Worm (Caenorhabditis elegans) whole organism, late embryonic: ENCODE data around the gene ZK1240.11.

Source experiments
- C38D4.7 ChIP-seq: fragments of 200-800 bp; sonication (Bioruptor generic); optimal IDR thresholded peaks from 2 replicates; lab custom pipeline; 2018; ENCODE audit warnings: mild to moderate bottlenecking, missing genetic modification characterization, moderate library complexity, missing compliant biosample characterization
- K02D7.2 ChIP-seq: sonication (generic microtip); optimal IDR thresholded peaks from 2 replicates; lab custom pipeline; 2017; ENCODE audit warnings: mild to moderate bottlenecking, missing genetic modification characterization, missing compliant biosample characterization
- K09A11.1 ChIP-seq: sonication (generic microtip); optimal IDR thresholded peaks from 2 replicates; lab custom pipeline; 2017; ENCODE audit warnings: antibody characterized with exemption, mild to moderate bottlenecking, missing genetic modification characterization, missing compliant biosample characterization; ENCODE audit not compliant: insufficient read depth
- T23F11.4 ChIP-seq: fragments of 200-800 bp; sonication (Bioruptor generic); optimal IDR thresholded peaks from 2 replicates; lab custom pipeline; 2018; ENCODE audit warnings: mild to moderate bottlenecking, missing genetic modification characterization, missing compliant biosample characterization
- ceh-14 ChIP-seq: sonication (generic microtip); optimal IDR thresholded peaks from 2 replicates; lab custom pipeline; 2016; ENCODE audit warnings: missing genotype, missing genetic modification characterization, missing compliant biosample characterization
- ceh-18 ChIP-seq: sonication (generic microtip); optimal IDR thresholded peaks from 2 replicates; lab custom pipeline; 2016; ENCODE audit warnings: missing genetic modification characterization, missing compliant biosample characterization
- ceh-22 ChIP-seq: sonication (generic microtip); optimal IDR thresholded peaks from 2 replicates; lab custom pipeline; 2017; ENCODE audit warnings: missing biosample characterization, missing genetic modification characterization
- ceh-24 ChIP-seq: sonication (generic microtip); optimal IDR thresholded peaks from 2 replicates; lab custom pipeline; 2016; ENCODE audit warnings: mild to moderate bottlenecking, missing genetic modification characterization, missing compliant biosample characterization
- ceh-30 ChIP-seq: fragments of 150-350 bp; optimal IDR thresholded peaks from 2 replicates; lab custom pipeline; 2014; ENCODE audit warnings: missing biosample characterization, missing genetic modification characterization
- ceh-9 ChIP-seq: sonication (generic microtip); optimal IDR thresholded peaks from 2 replicates; lab custom pipeline; 2016; ENCODE audit warnings: mild to moderate bottlenecking, missing genetic modification characterization, inconsistent platforms, missing compliant biosample characterization
- dve-1 ChIP-seq: sonication (generic microtip); optimal IDR thresholded peaks from 2 replicates; lab custom pipeline; 2017; ENCODE audit warnings: antibody characterized with exemption, mild to moderate bottlenecking, missing genetic modification characterization, missing compliant biosample characterization
- ets-4 ChIP-seq: sonication (generic microtip); optimal IDR thresholded peaks from 2 replicates; lab custom pipeline; 2016; ENCODE audit warnings: missing genetic modification characterization, missing compliant biosample characterization
- eyg-1 ChIP-seq: sonication (generic microtip); optimal IDR thresholded peaks from 2 replicates; lab custom pipeline; 2016; ENCODE audit warnings: missing genotype, missing genetic modification characterization, missing compliant biosample characterization
- gmeb-2 ChIP-seq: sonication (generic microtip); optimal IDR thresholded peaks from 2 replicates; lab custom pipeline; 2016; ENCODE audit warnings: missing genetic modification characterization, inconsistent platforms, missing compliant biosample characterization
- hlh-15 ChIP-seq: sonication (generic microtip); optimal IDR thresholded peaks from 2 replicates; lab custom pipeline; 2016; ENCODE audit warnings: missing genetic modification characterization, missing compliant biosample characterization
- hlh-30 ChIP-seq: sonication (generic microtip); optimal IDR thresholded peaks from 2 replicates; lab custom pipeline; 2017; ENCODE audit warnings: antibody characterized with exemption, missing genetic modification characterization, missing compliant biosample characterization; ENCODE audit not compliant: insufficient read depth
- hlh-6 ChIP-seq: sonication (generic microtip); optimal IDR thresholded peaks from 2 replicates; lab custom pipeline; 2016; ENCODE audit warnings: missing genotype, missing genetic modification characterization, missing compliant biosample characterization
- lim-6 ChIP-seq: sonication (generic microtip); optimal IDR thresholded peaks from 2 replicates; lab custom pipeline; 2016; ENCODE audit warnings: missing genetic modification characterization, missing compliant biosample characterization
- lin-11 ChIP-seq: fragments of 200-800 bp; sonication (Bioruptor generic); optimal IDR thresholded peaks from 2 replicates; lab custom pipeline; 2018; ENCODE audit warnings: mild to moderate bottlenecking, missing genetic modification characterization, missing compliant biosample characterization
- madf-2 ChIP-seq: sonication (generic microtip); optimal IDR thresholded peaks from 2 replicates; lab custom pipeline; 2017; ENCODE audit warnings: missing genetic modification characterization, missing compliant biosample characterization
- mec-3 ChIP-seq: sonication (generic microtip); optimal IDR thresholded peaks from 2 replicates; lab custom pipeline; 2016; ENCODE audit warnings: borderline replicate concordance, missing genetic modification characterization, missing compliant biosample characterization
- nhr-232 ChIP-seq: sonication (generic microtip); optimal IDR thresholded peaks from 2 replicates; lab custom pipeline; 2016; ENCODE audit warnings: missing genetic modification characterization, missing compliant biosample characterization
- odd-2 ChIP-seq: sonication (generic microtip); optimal IDR thresholded peaks from 2 replicates; lab custom pipeline; 2017; ENCODE audit warnings: antibody characterized with exemption, mild to moderate bottlenecking, missing genetic modification characterization, missing compliant biosample characterization
- pha-2 ChIP-seq: sonication (generic microtip); optimal IDR thresholded peaks from 2 replicates; lab custom pipeline; 2017; ENCODE audit warnings: mild to moderate bottlenecking, missing genetic modification characterization, missing compliant biosample characterization
- pha-4 ChIP-seq: fragments of 150-350 bp; optimal IDR thresholded peaks from 2 replicates; lab custom pipeline; 2018; ENCODE audit warnings: missing biosample characterization, missing genetic modification reagents, missing genetic modification characterization
- pqm-1 ChIP-seq: sonication (generic microtip); optimal IDR thresholded peaks from 2 replicates; lab custom pipeline; 2016; ENCODE audit warnings: missing genetic modification characterization, missing compliant biosample characterization
- rnt-1 ChIP-seq: sonication (generic microtip); optimal IDR thresholded peaks from 2 replicates; lab custom pipeline; 2016; ENCODE audit warnings: missing genetic modification characterization, missing compliant biosample characterization
- sox-2 ChIP-seq: fragments of 200-800 bp; sonication (Bioruptor generic); IDR thresholded peaks from 2 replicates; pipeline ENCODE4 v1.3.6; 2022; ENCODE audit warnings: missing genetic modification reagents, missing genetic modification characterization, missing compliant biosample characterization
- sox-4 ChIP-seq: sonication (generic microtip); optimal IDR thresholded peaks from 2 replicates; lab custom pipeline; 2017; ENCODE audit warnings: mild to moderate bottlenecking, missing genetic modification characterization, inconsistent platforms, missing compliant biosample characterization
- tbx-2 ChIP-seq: sonication (generic microtip); optimal IDR thresholded peaks from 2 replicates; lab custom pipeline; 2016; ENCODE audit warnings: missing genetic modification characterization, missing compliant biosample characterization
- unc-3 ChIP-seq, 2 experiments: fragments of 200-800 bp in 1 of 2; sonication (Bioruptor generic) in 1 of 2; sonication (generic microtip) in 1 of 2; conservative IDR thresholded peaks in 1 of 2; optimal IDR thresholded peaks in 1 of 2; 2 replicates each; pipeline versions ENCODE4 v1.3.6 to Lab custom; 2016 to 2022; ENCODE audit warnings: missing compliant biosample characterization in 2 of 2, missing genetic modification characterization in 2 of 2, missing genetic modification reagents in 1 of 2
- unc-42 ChIP-seq: sonication (generic microtip); optimal IDR thresholded peaks from 2 replicates; lab custom pipeline; 2016; ENCODE audit warnings: missing genotype, missing genetic modification characterization, missing compliant biosample characterization
- unc-86 ChIP-seq: sonication (generic microtip); optimal IDR thresholded peaks from 2 replicates; lab custom pipeline; 2016; ENCODE audit warnings: missing genetic modification characterization, missing compliant biosample characterization
- zip-5 ChIP-seq: sonication (generic microtip); optimal IDR thresholded peaks from 2 replicates; lab custom pipeline; 2016; ENCODE audit warnings: missing genetic modification characterization, missing compliant biosample characterization
- ztf-16 ChIP-seq: sonication (generic microtip); optimal IDR thresholded peaks from 2 replicates; lab custom pipeline; 2017; ENCODE audit warnings: missing genetic modification characterization, missing compliant biosample characterization

Gene ZK1240.11

ce11 chrII:2298742-2299141, 26.3 kb upstream of the ZK1240.11 start, which contains the start of gene B0281.4:
Gene B0281.4, minus strand, starts transcription at chrII:2298842.
- TF ChIP-seq ceh-24 (tag; lab: Kevin White, UChicago) (no peak), hlh-15 (tag; lab: Kevin White, UChicago) (no peak), pha-4 (tag; lab: Kevin White, UChicago) (no peak), nhr-232 (no peak), K09A11.1 (tag; lab: Kevin White, UChicago) (no peak), zip-5 (tag; lab: Kevin White, UChicago) (no peak), tbx-2 (tag; lab: Kevin White, UChicago) (no peak), eyg-1 (no peak), odd-2 (no peak), gmeb-2 (tag; lab: Kevin White, UChicago) (no peak), dve-1 (no peak), C38D4.7 (GFP tag; lab: Kevin White, UChicago) (no peak), hlh-6 (tag; lab: Kevin White, UChicago) (no peak)

DNA sequence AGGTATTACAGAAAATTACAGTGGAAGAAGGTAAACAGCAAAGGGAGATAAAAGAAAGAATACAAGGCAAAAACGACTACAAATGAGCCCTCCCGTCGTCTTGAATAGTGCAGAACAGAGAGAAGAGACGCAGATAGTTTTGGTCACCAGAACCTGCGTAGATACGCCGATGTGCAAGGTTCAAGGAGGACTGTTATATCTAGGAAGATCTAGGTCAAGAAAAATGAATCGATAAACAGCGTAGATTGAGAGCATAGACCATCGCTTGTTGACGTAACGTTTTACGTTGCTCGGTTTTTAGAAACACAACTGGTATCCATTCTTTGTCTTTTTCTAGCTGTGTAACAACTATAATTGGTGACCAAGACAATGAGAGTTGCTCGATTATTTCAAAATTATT, 24.2 kb upstream of the ZK1240.11 start, which contains the start of gene B0281.5:
Gene B0281.5, minus strand, starts transcription at position 101 of the 400 bp plus-strand sequence.
- TF ChIP-seq madf-2 (tag; lab: Kevin White, UChicago) (no peak), ets-4 (no peak), rnt-1 (tag; lab: Kevin White, UChicago) (no peak), K09A11.1 (tag; lab: Kevin White, UChicago) (no peak), unc-86 (tag; lab: Kevin White, UChicago) (no peak), sox-4 (no peak), pha-2 (tag; lab: Kevin White, UChicago) (no peak)

DNA sequence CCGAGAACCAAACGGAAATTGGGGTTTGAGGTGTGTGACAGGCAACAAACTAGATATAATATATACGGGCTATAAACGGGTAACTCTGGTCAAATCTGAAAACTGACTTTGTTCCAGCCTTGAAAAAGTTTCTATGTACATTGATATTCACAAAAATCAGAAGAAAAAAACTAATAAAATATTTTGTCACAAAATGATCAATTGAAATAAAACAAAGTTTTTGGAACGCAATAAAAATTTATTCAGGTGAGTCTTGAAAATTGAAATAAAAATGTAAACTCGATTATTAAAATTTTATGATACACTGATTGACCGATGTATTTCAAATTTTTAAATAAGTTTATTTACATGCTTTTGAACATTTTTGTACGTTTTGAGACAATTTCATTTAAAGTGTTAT, 22.7 kb upstream of the ZK1240.11 start, which contains the start of gene B0281.6:
Gene B0281.6, minus strand, starts transcription at position 101 of the 400 bp plus-strand sequence.
- TF ChIP-seq K02D7.2 (tag; lab: Kevin White, UChicago) (no peak), lin-11 (no peak), unc-3 (GFP tag; conservative IDR thresholded peaks at IDR 0.05; lab: Robert Waterston, UW) (no peak), unc-3 (tag; optimal IDR thresholded peaks at IDR 0.05; lab: Kevin White, UChicago) (no peak), T23F11.4 (GFP tag; lab: Kevin White, UChicago) (no peak), unc-42 (no peak), ceh-22 (tag; lab: Kevin White, UChicago) (no peak)

ce11 chrII:2304575-2304974, 20.5 kb upstream of the ZK1240.11 start:
- no peak for TF ChIP-seq ceh-30
- TF ChIP-seq ztf-16 (tag; lab: Kevin White, UChicago): no peak
- TF ChIP-seq ceh-9 (tag; lab: Kevin White, UChicago): no peak
- no peak for TF ChIP-seq unc-3 (GFP tag; conservative IDR thresholded peaks at IDR 0.05; lab: Robert Waterston, UW)
- no peak for TF ChIP-seq unc-3 (tag; optimal IDR thresholded peaks at IDR 0.05; lab: Kevin White, UChicago)
- no peak for TF ChIP-seq hlh-30 (tag; lab: Kevin White, UChicago)
- TF ChIP-seq T23F11.4 (GFP tag; lab: Kevin White, UChicago): no peak
- no peak for TF ChIP-seq K09A11.1 (tag; lab: Kevin White, UChicago)
- TF ChIP-seq mec-3 (tag; lab: Kevin White, UChicago): no peak
- no peak for TF ChIP-seq sox-2 (GFP tag; lab: Robert Waterston, UW)
- no peak for TF ChIP-seq pqm-1 (tag; lab: Kevin White, UChicago)
- no peak for TF ChIP-seq ceh-18 (tag; lab: Kevin White, UChicago)
- TF ChIP-seq lim-6: no peak
- TF ChIP-seq ets-4: no peak
- TF ChIP-seq nhr-232: no peak
- TF ChIP-seq ceh-14 (tag; lab: Kevin White, UChicago): no peak
